Fruit fly (Drosophila melanogaster) whole organism, embryonic: ENCODE data around the gene Bacc.

Source experiments
- Aef1 ChIP-seq: fragments of 200-800 bp; sonication (Bioruptor generic); IDR thresholded peaks from 3 replicates; pipeline ENCODE4 v1.3.6; 2022; ENCODE audit warnings: missing biosample characterization, missing genetic modification characterization
- CG10543 ChIP-seq: fragments of 200-800 bp; sonication (Bioruptor generic); optimal IDR thresholded peaks from 3 replicates; lab custom pipeline; 2017; ENCODE audit warnings: missing biosample characterization, mild to moderate bottlenecking, missing genetic modification characterization, moderate library complexity
- CG12104 ChIP-seq: fragments of 200-800 bp; sonication (Bioruptor generic); optimal IDR thresholded peaks from 3 replicates; lab custom pipeline; 2016; ENCODE audit warnings: missing biosample characterization, missing genetic modification characterization
- CG12744 ChIP-seq: fragments of 200-800 bp; sonication (Bioruptor generic); optimal IDR thresholded peaks from 2 replicates; lab custom pipeline; 2016; ENCODE audit warnings: missing biosample characterization, missing genetic modification characterization
- CG13624 ChIP-seq: fragments of 200-800 bp; sonication (Bioruptor generic); optimal IDR thresholded peaks from 2 replicates; lab custom pipeline; 2016; ENCODE audit warnings: missing biosample characterization, missing genetic modification characterization
- CG14710 ChIP-seq: fragments of 200-800 bp; sonication (Bioruptor generic); optimal IDR thresholded peaks from 3 replicates; lab custom pipeline; 2019; ENCODE audit warnings: missing biosample characterization, mild to moderate bottlenecking, missing genetic modification characterization, moderate library complexity
- CG14860 ChIP-seq: fragments of 200-800 bp; sonication (Bioruptor generic); IDR thresholded peaks from 3 replicates; pipeline ENCODE4 v1.3.6; 2022; ENCODE audit warnings: missing biosample characterization, missing genetic modification characterization; ENCODE audit not compliant: partially characterized antibody
- CG1602 ChIP-seq: fragments of 200-800 bp; sonication (Bioruptor generic); optimal IDR thresholded peaks from 3 replicates; lab custom pipeline; 2016; ENCODE audit warnings: missing biosample characterization, missing genetic modification characterization
- CG18011 ChIP-seq: fragments of 200-800 bp; sonication (Bioruptor generic); optimal IDR thresholded peaks from 2 replicates; lab custom pipeline; 2017; ENCODE audit warnings: missing biosample characterization, missing genetic modification characterization, mild to moderate bottlenecking, moderate library complexity, missing genotype
- CG1832 ChIP-seq: fragments of 200-800 bp; sonication (Bioruptor generic); optimal IDR thresholded peaks from 2 replicates; lab custom pipeline; 2017; ENCODE audit warnings: missing biosample characterization, mild to moderate bottlenecking, missing genetic modification characterization, inconsistent platforms
- CG2712 ChIP-seq: fragments of 200-800 bp; optimal IDR thresholded peaks from 3 replicates; lab custom pipeline; 2019; ENCODE audit warnings: missing biosample characterization, mild to moderate bottlenecking, missing genetic modification characterization, moderate library complexity
- CG2875 ChIP-seq: fragments of 200-800 bp; sonication (Bioruptor generic); optimal IDR thresholded peaks from 2 replicates; lab custom pipeline; 2017; ENCODE audit warnings: missing biosample characterization, mild to moderate bottlenecking, missing genetic modification characterization, missing genetic modification reagents
- CG31388 ChIP-seq: fragments of 200-800 bp; sonication (Bioruptor generic); optimal IDR thresholded peaks from 2 replicates; lab custom pipeline; 2016; ENCODE audit warnings: missing biosample characterization, missing genetic modification characterization
- CG3847 ChIP-seq: fragments of 200-800 bp; sonication (Bioruptor generic); IDR thresholded peaks from 2 replicates; pipeline ENCODE4 v1.3.6; 2022; ENCODE audit warnings: missing biosample characterization, missing genetic modification characterization
- CG4404 ChIP-seq: fragments of 200-800 bp; sonication (Bioruptor generic); IDR thresholded peaks from 2 replicates; pipeline ENCODE4 v1.3.6; 2022; ENCODE audit warnings: missing biosample characterization, missing genetic modification characterization
- CG4730 ChIP-seq: fragments of 200-800 bp; sonication (Bioruptor generic); IDR thresholded peaks from 2 replicates; pipeline ENCODE4 v1.3.6; 2022; ENCODE audit warnings: missing biosample characterization, missing genetic modification characterization
- CG7987 ChIP-seq: fragments of 200-800 bp; sonication (Bioruptor generic); optimal IDR thresholded peaks from 2 replicates; lab custom pipeline; 2018; ENCODE audit warnings: missing biosample characterization, mild to moderate bottlenecking, missing genetic modification characterization, moderate library complexity
- CG8281 ChIP-seq: fragments of 200-800 bp; sonication (Bioruptor generic); optimal IDR thresholded peaks from 2 replicates; lab custom pipeline; 2018; ENCODE audit warnings: missing biosample characterization, mild to moderate bottlenecking, missing genetic modification characterization, moderate library complexity
- CG8924 ChIP-seq: fragments of 200-800 bp; optimal IDR thresholded peaks from 3 replicates; lab custom pipeline; 2019; ENCODE audit warnings: missing biosample characterization, mild to moderate bottlenecking, missing genetic modification characterization, moderate library complexity
- CG9727 ChIP-seq: fragments of 200-800 bp; sonication (Bioruptor generic); optimal IDR thresholded peaks from 3 replicates; lab custom pipeline; 2017; ENCODE audit warnings: missing biosample characterization, mild to moderate bottlenecking, missing genetic modification characterization
- CHES-1-like ChIP-seq: fragments of 200-800 bp; sonication (Bioruptor generic); optimal IDR thresholded peaks from 2 replicates; lab custom pipeline; 2016; ENCODE audit warnings: missing biosample characterization, missing genetic modification characterization
- Dref ChIP-seq: fragments of 200-800 bp; sonication (Bioruptor generic); IDR thresholded peaks from 2 replicates; pipeline ENCODE4 v1.3.6; 2022; ENCODE audit warnings: missing biosample characterization, missing genetic modification characterization
- E2f1 ChIP-seq: fragments of 200-800 bp; sonication (Bioruptor generic); IDR thresholded peaks from 2 replicates; pipeline ENCODE4 v1.3.6; 2022; ENCODE audit warnings: missing biosample characterization, missing genetic modification characterization
- Elba2 ChIP-seq: fragments of 200-800 bp; sonication (Bioruptor generic); optimal IDR thresholded peaks from 3 replicates; lab custom pipeline; 2016; ENCODE audit warnings: missing biosample characterization, missing genetic modification characterization
- Hmx ChIP-seq: fragments of 200-800 bp; sonication (Bioruptor generic); optimal IDR thresholded peaks from 2 replicates; lab custom pipeline; 2016; ENCODE audit warnings: missing biosample characterization, missing genetic modification characterization
- Hsf ChIP-seq: fragments of 200-800 bp; sonication (Bioruptor generic); optimal IDR thresholded peaks from 3 replicates; lab custom pipeline; 2016; ENCODE audit warnings: missing biosample characterization, missing genetic modification characterization
- Med ChIP-seq: fragments of 200-800 bp; sonication (Bioruptor generic); peaks from one replicate; lab custom pipeline; 2016; ENCODE audit warnings: missing biosample characterization, missing genetic modification characterization, mild to moderate bottlenecking, inconsistent platforms, moderate library complexity
- Myb ChIP-seq: fragments of 200-800 bp; sonication (Bioruptor generic); optimal IDR thresholded peaks from 2 replicates; lab custom pipeline; 2016; ENCODE audit warnings: missing biosample characterization, missing genetic modification characterization
- NC2β ChIP-seq: fragments of 200-800 bp; sonication (Bioruptor generic); optimal IDR thresholded peaks from 2 replicates; lab custom pipeline; 2016; ENCODE audit warnings: missing biosample characterization, missing genetic modification characterization
- Oli ChIP-seq: fragments of 200-800 bp; sonication (Bioruptor generic); optimal IDR thresholded peaks from 2 replicates; lab custom pipeline; 2018; ENCODE audit warnings: missing biosample characterization, mild to moderate bottlenecking, missing genetic modification characterization, moderate library complexity
- Optix ChIP-seq: fragments of 200-800 bp; sonication (Bioruptor generic); IDR thresholded peaks from 3 replicates; pipeline ENCODE4 v1.3.6; 2022; ENCODE audit warnings: missing biosample characterization, missing genetic modification characterization
- Vsx1 ChIP-seq: fragments of 200-800 bp; sonication (Bioruptor generic); optimal IDR thresholded peaks from 2 replicates; lab custom pipeline; 2017; ENCODE audit warnings: missing biosample characterization, mild to moderate bottlenecking, missing genetic modification characterization, missing genetic modification reagents
- cad ChIP-seq: fragments of >200 bp; optimal IDR thresholded peaks from 2 replicates; lab custom pipeline; 2017; ENCODE audit warnings: missing biosample characterization, missing genetic modification characterization
- crol ChIP-seq: fragments of 200-800 bp; sonication (Bioruptor generic); IDR thresholded peaks from 2 replicates; pipeline ENCODE4 v1.3.6; 2022; ENCODE audit warnings: missing biosample characterization, missing genetic modification characterization
- dati ChIP-seq: fragments of 200-800 bp; sonication (Bioruptor generic); IDR thresholded peaks from 2 replicates; pipeline ENCODE4 v1.3.6; 2022; ENCODE audit warnings: missing biosample characterization, missing genetic modification characterization
- gcm2 ChIP-seq: fragments of 200-800 bp; sonication (Bioruptor generic); optimal IDR thresholded peaks from 2 replicates; lab custom pipeline; 2016; ENCODE audit warnings: missing biosample characterization, missing genetic modification characterization
- hth ChIP-seq: fragments of >200 bp; optimal IDR thresholded peaks from 2 replicates; lab custom pipeline; 2017; ENCODE audit warnings: inconsistent platforms
- jumu ChIP-seq: fragments of 200-800 bp; sonication (Bioruptor generic); optimal IDR thresholded peaks from 3 replicates; lab custom pipeline; 2016; ENCODE audit warnings: missing biosample characterization, missing genetic modification characterization
- ken ChIP-seq: fragments of 200-800 bp; sonication (Bioruptor generic); IDR thresholded peaks from 3 replicates; pipeline ENCODE4 v1.3.6; 2022; ENCODE audit warnings: missing biosample characterization, missing genetic modification characterization
- lbe ChIP-seq: fragments of 200-800 bp; sonication (Bioruptor generic); optimal IDR thresholded peaks from 2 replicates; lab custom pipeline; 2016; ENCODE audit warnings: missing biosample characterization, mild to moderate bottlenecking, missing genetic modification characterization
- otp ChIP-seq: fragments of 200-800 bp; sonication (Bioruptor generic); IDR thresholded peaks from 3 replicates; pipeline ENCODE4, ENCODE4 v1.3.6; 2022; ENCODE audit warnings: missing biosample characterization, missing genetic modification characterization
- pita ChIP-seq: fragments of 200-800 bp; sonication (Bioruptor generic); optimal IDR thresholded peaks from 2 replicates; lab custom pipeline; 2017; ENCODE audit warnings: missing biosample characterization, mild to moderate bottlenecking, missing genetic modification characterization
- psq ChIP-seq: fragments of 200-800 bp; sonication (Bioruptor generic); optimal IDR thresholded peaks from 2 replicates; lab custom pipeline; 2017; ENCODE audit warnings: missing biosample characterization, missing genetic modification characterization
- rib ChIP-seq: fragments of 200-800 bp; sonication (Bioruptor generic); IDR thresholded peaks from 2 replicates; pipeline ENCODE4 v1.3.6; 2022; ENCODE audit warnings: missing biosample characterization, missing genetic modification characterization
- slou ChIP-seq: fragments of 200-800 bp; sonication (Bioruptor generic); optimal IDR thresholded peaks from 3 replicates; lab custom pipeline; 2016; ENCODE audit warnings: missing biosample characterization, missing genetic modification characterization
- so ChIP-seq: fragments of 200-800 bp; sonication (Bioruptor generic); IDR thresholded peaks from 3 replicates; pipeline ENCODE4 v1.3.6; 2022; ENCODE audit warnings: missing biosample characterization, missing genetic modification characterization
- tx ChIP-seq: fragments of 200-800 bp; sonication (Bioruptor generic); optimal IDR thresholded peaks from 2 replicates; lab custom pipeline; 2016; ENCODE audit warnings: missing biosample characterization, missing genetic modification characterization
- vnd ChIP-seq: fragments of 200-800 bp; sonication (Bioruptor generic); IDR thresholded peaks from 3 replicates; pipeline ENCODE4 v1.3.6; 2022; ENCODE audit warnings: missing biosample characterization, missing genetic modification characterization; ENCODE audit not compliant: partially characterized antibody
- wek ChIP-seq: fragments of 200-800 bp; sonication (Bioruptor generic); optimal IDR thresholded peaks from 3 replicates; lab custom pipeline; 2018; ENCODE audit warnings: missing biosample characterization, mild to moderate bottlenecking, missing genetic modification characterization, moderate library complexity
- wor ChIP-seq: fragments of 200-800 bp; sonication (Bioruptor generic); IDR thresholded peaks from 2 replicates; pipeline ENCODE4 v1.3.6; 2022; ENCODE audit warnings: missing biosample characterization, missing genetic modification characterization
- zen ChIP-seq: fragments of 200-800 bp; sonication (Bioruptor generic); optimal IDR thresholded peaks from 3 replicates; lab custom pipeline; 2018; ENCODE audit warnings: missing biosample characterization, mild to moderate bottlenecking, missing genetic modification characterization, moderate library complexity

Bacc gene

DNA sequence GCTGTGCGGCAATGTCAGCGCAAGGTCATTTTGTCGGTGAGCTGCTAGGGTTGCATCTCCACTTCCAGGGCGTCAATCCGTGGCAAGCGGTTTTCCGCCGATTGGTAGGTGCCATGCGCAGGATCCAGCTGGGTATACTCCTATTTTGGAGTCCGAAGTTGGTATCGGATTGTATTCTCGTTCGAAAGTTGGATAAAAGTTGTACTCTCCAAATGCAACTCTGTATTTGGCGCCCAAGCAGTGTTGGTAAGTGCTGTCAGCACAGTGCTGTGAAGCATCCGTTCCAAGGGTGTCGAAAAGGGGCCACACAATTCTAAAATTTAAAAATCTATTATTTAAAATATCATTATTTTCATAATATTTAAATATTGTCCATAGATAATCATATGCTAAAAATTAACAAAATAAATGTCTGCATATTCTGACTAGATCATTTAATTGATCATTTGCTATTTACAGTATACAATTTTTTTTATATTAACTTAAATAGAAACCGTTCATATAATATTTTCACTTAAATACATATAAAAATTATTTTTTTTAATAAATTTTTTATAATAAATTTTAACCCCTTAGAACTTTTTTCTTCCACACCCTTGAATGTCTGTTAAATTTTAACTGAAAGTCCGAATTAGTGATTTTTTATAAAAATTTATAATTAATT lies 3.6 kb upstream of the Bacc start (continued):
- TF ChIP-seq zen (tag; lab: Kevin White, UChicago): peak; percentile 68
- TF ChIP-seq CG12104 (GFP tag; lab: Kevin White, UChicago): peak; percentile 83
- TF ChIP-seq CG8924 (tag; lab: Kevin White, UChicago): peak; percentile 93
- TF ChIP-seq CG4730 (GFP tag; lab: Robert Waterston, UW): peak; percentile 82
- TF ChIP-seq psq: peak; percentile 66
- TF ChIP-seq wor (GFP tag; lab: Robert Waterston, UW): no peak; the same call in 1 of the 2 replicates
- peak; percentile 80 for TF ChIP-seq CG14710
- peak; percentile 83 for TF ChIP-seq CHES-1-like (GFP tag; lab: Kevin White, UChicago)
- TF ChIP-seq E2f1 (GFP tag; lab: Robert Waterston, UW): peak; percentile 81
- peak; percentile 28 for TF ChIP-seq CG12744 (GFP tag; lab: Kevin White, UChicago)
- TF ChIP-seq CG9727 (GFP tag; lab: Kevin White, UChicago): peak; percentile 83
- no peak for TF ChIP-seq Hmx (GFP tag; lab: Kevin White, UChicago)
- TF ChIP-seq CG18011 (GFP tag; lab: Kevin White, UChicago): peak; percentile 74
- TF ChIP-seq Dref (GFP tag; lab: Robert Waterston, UW): peak; percentile 54
- peak; percentile 82 for TF ChIP-seq rib (GFP tag; lab: Robert Waterston, UW)
- TF ChIP-seq so (GFP tag; lab: Robert Waterston, UW): peak; percentile 86
- peak; percentile 91 for TF ChIP-seq CG2712 (tag; lab: Kevin White, UChicago)
- peak; percentile 80 for TF ChIP-seq Optix (GFP tag; lab: Robert Waterston, UW)
- no peak for TF ChIP-seq crol (GFP tag; lab: Robert Waterston, UW)
- TF ChIP-seq Oli (tag; lab: Kevin White, UChicago): peak; percentile 74
- TF ChIP-seq Myb (GFP tag; lab: Kevin White, UChicago): peak; percentile 79
- TF ChIP-seq CG3847 (GFP tag; lab: Robert Waterston, UW): peak; percentile 96
- TF ChIP-seq wek (GFP tag; lab: Kevin White, UChicago): peak; percentile 61
- TF ChIP-seq pita (GFP tag; lab: Kevin White, UChicago): no peak
- peak; percentile 52 for TF ChIP-seq CG8281 (tag; lab: Kevin White, UChicago)
- peak; percentile 90 for TF ChIP-seq ken
- TF ChIP-seq Elba2: no peak
- TF ChIP-seq tx: peak; percentile 70
- no peak for TF ChIP-seq CG2875 (GFP tag; lab: Kevin White, UChicago)
- TF ChIP-seq CG10543 (GFP tag; lab: Kevin White, UChicago): peak; percentile 93
- no peak for TF ChIP-seq Vsx1 (GFP tag; lab: Kevin White, UChicago)
- peak; percentile 80 for TF ChIP-seq NC2β (GFP tag; lab: Kevin White, UChicago)
- TF ChIP-seq CG4404 (GFP tag; lab: Robert Waterston, UW): peak; percentile 79
- peak; percentile 69; the same call in 2 of the 3 replicates for TF ChIP-seq otp
- TF ChIP-seq gcm2 (GFP tag; lab: Kevin White, UChicago): peak; percentile 34
- TF ChIP-seq cad: no peak
- peak; percentile 85 for TF ChIP-seq CG7987 (GFP tag; lab: Kevin White, UChicago)
- TF ChIP-seq CG31388 (GFP tag; lab: Kevin White, UChicago): peak; percentile 41
- no peak for TF ChIP-seq dati (GFP tag; lab: Robert Waterston, UW)
- TF ChIP-seq jumu (GFP tag; lab: Kevin White, UChicago): peak; percentile 80
- TF ChIP-seq CG14860: no peak
- TF ChIP-seq Hsf: peak; percentile 81
- no peak for TF ChIP-seq CG1832 (GFP tag; lab: Kevin White, UChicago)
- TF ChIP-seq CG13624 (GFP tag; lab: Kevin White, UChicago): peak; percentile 83
- TF ChIP-seq slou (GFP tag; lab: Kevin White, UChicago): peak; percentile 90
- peak; percentile 79 for TF ChIP-seq Aef1 (GFP tag; lab: Robert Waterston, UW)
- TF ChIP-seq Med (GFP tag; lab: Kevin White, UChicago): peak; percentile 99
- TF ChIP-seq lbe (GFP tag; lab: Kevin White, UChicago): peak; percentile 79
- TF ChIP-seq CG1602 (GFP tag; lab: Kevin White, UChicago): peak; percentile 80
- TF ChIP-seq vnd (GFP tag; lab: Robert Waterston, UW): no peak
- TF ChIP-seq hth: no peak
